Worm (Caenorhabditis elegans) whole organism, young adult: Measurements from ENCODE around the gene atp-5.

Experiments
- B0261.1 ChIP-seq: sonication (generic microtip); optimal IDR thresholded peaks from 2 replicates; lab custom pipeline; 2016; ENCODE audit warnings: mild to moderate bottlenecking, missing genetic modification characterization, moderate library complexity, missing compliant biosample characterization
- C17E4.6 ChIP-seq: fragments of 200-800 bp; sonication (Bioruptor generic); IDR thresholded peaks from 2 replicates; pipeline ENCODE4 v1.3.6; 2022; ENCODE audit warnings: missing genetic modification reagents, missing genetic modification characterization, missing compliant biosample characterization
- D2030.7 ChIP-seq: fragments of 200-800 bp; sonication (Bioruptor generic); IDR thresholded peaks from 2 replicates; pipeline ENCODE4 v1.3.6; 2022; ENCODE audit warnings: missing genetic modification reagents, missing genetic modification characterization, missing compliant biosample characterization
- F22D6.2 ChIP-seq: sonication (generic microtip); optimal IDR thresholded peaks from 2 replicates; lab custom pipeline; 2016; ENCODE audit warnings: mild to moderate bottlenecking, missing genetic modification characterization, missing compliant biosample characterization
- F23B12.7 ChIP-seq: sonication (generic microtip); optimal IDR thresholded peaks from 2 replicates; lab custom pipeline; 2017; ENCODE audit warnings: missing genetic modification characterization, mild to moderate bottlenecking, missing compliant biosample characterization, antibody characterized with exemption, moderate library complexity; ENCODE audit not compliant: insufficient read depth
- F49E8.2 ChIP-seq: sonication (generic microtip); optimal IDR thresholded peaks from 3 replicates; lab custom pipeline; 2017; ENCODE audit warnings: missing genetic modification characterization, mild to moderate bottlenecking, missing compliant biosample characterization, antibody characterized with exemption, moderate library complexity; ENCODE audit not compliant: insufficient read depth
- K11D2.4 ChIP-seq: fragments of 200-800 bp; sonication (Bioruptor generic); IDR thresholded peaks from 2 replicates; pipeline ENCODE4 v1.3.6; 2022; ENCODE audit warnings: missing genetic modification reagents, missing genetic modification characterization, missing compliant biosample characterization
- T26A5.8 ChIP-seq: sonication (generic microtip); optimal IDR thresholded peaks from 2 replicates; lab custom pipeline; 2016; ENCODE audit warnings: missing genetic modification characterization, missing compliant biosample characterization
- Y53F4B.3 ChIP-seq: fragments of 200-800 bp; sonication (Bioruptor generic); IDR thresholded peaks from 2 replicates; pipeline ENCODE4 v1.3.6; 2022; ENCODE audit warnings: missing genetic modification reagents, missing genetic modification characterization, missing compliant biosample characterization
- Y53G8AR.9 ChIP-seq: fragments of 200-800 bp; sonication (Bioruptor generic); conservative IDR thresholded peaks from 2 replicates; pipeline ENCODE4 v1.3.6; 2022; ENCODE audit warnings: missing genetic modification reagents, missing genetic modification characterization, missing compliant biosample characterization
- Y67H2A.10 ChIP-seq: fragments of 200-800 bp; sonication (Bioruptor generic); conservative IDR thresholded peaks from 2 replicates; pipeline ENCODE4 v1.3.6; 2022; ENCODE audit warnings: missing genetic modification reagents, missing genetic modification characterization, missing compliant biosample characterization
- ZK185.1 ChIP-seq: sonication (generic microtip); optimal IDR thresholded peaks from 2 replicates; lab custom pipeline; 2016; ENCODE audit warnings: mild to moderate bottlenecking, missing genetic modification characterization, missing compliant biosample characterization; ENCODE audit not compliant: poor library complexity, severe bottlenecking
- akir-1 ChIP-seq: fragments of 200-800 bp; sonication (Bioruptor generic); optimal IDR thresholded peaks from 2 replicates; lab custom pipeline; 2018; ENCODE audit warnings: mild to moderate bottlenecking, missing genetic modification characterization, moderate library complexity, missing compliant biosample characterization
- ama-1 ChIP-seq, 3 experiments: fragments of 150-350 bp in 1 of 3; sonication (generic microtip) in 2 of 3; optimal IDR thresholded peaks; 2 replicates each; lab custom pipeline; 2014 to 2018; ENCODE audit warnings: missing biosample characterization in 2 of 3, missing genetic modification characterization in 2 of 3, missing genetic modification reagents in 2 of 3
- aptf-2 ChIP-seq: fragments of 200-800 bp; sonication (Bioruptor generic); conservative IDR thresholded peaks from 2 replicates; pipeline ENCODE4 v1.3.6; 2022; ENCODE audit warnings: missing genetic modification reagents, missing genetic modification characterization, missing compliant biosample characterization
- athp-1 ChIP-seq: sonication (generic microtip); optimal IDR thresholded peaks from 2 replicates; lab custom pipeline; 2017; ENCODE audit warnings: mild to moderate bottlenecking, missing genetic modification characterization, missing compliant biosample characterization
- attf-3 ChIP-seq: fragments of 200-800 bp; sonication (Bioruptor generic); conservative IDR thresholded peaks from 2 replicates; pipeline ENCODE4 v1.3.6; 2022; ENCODE audit warnings: missing genetic modification reagents, missing genetic modification characterization, missing compliant biosample characterization
- bed-1 ChIP-seq: fragments of 200-800 bp; sonication (Bioruptor generic); IDR thresholded peaks from 2 replicates; pipeline ENCODE4 v1.3.6; 2022; ENCODE audit warnings: missing genetic modification reagents, missing genetic modification characterization, missing compliant biosample characterization
- ccch-3 ChIP-seq: fragments of 200-800 bp; sonication (Bioruptor generic); optimal IDR thresholded peaks from 2 replicates; lab custom pipeline; 2018; ENCODE audit warnings: mild to moderate bottlenecking, missing genetic modification characterization, missing compliant biosample characterization
- cebp-2 ChIP-seq: fragments of 200-800 bp; sonication (Bioruptor generic); IDR thresholded peaks from 2 replicates; pipeline ENCODE4 v1.3.6; 2022; ENCODE audit warnings: missing genetic modification characterization, missing compliant biosample characterization
- ceh-27 ChIP-seq: fragments of 200-800 bp; sonication (Bioruptor generic); optimal IDR thresholded peaks from 2 replicates; lab custom pipeline; 2018; ENCODE audit warnings: mild to moderate bottlenecking, missing genetic modification characterization, moderate library complexity, missing compliant biosample characterization
- ceh-40 ChIP-seq: fragments of 200-800 bp; sonication (Bioruptor generic); IDR thresholded peaks from 2 replicates; pipeline ENCODE4 v1.3.6; 2022; ENCODE audit warnings: missing genetic modification characterization, missing compliant biosample characterization
- ceh-79 ChIP-seq: sonication (generic microtip); optimal IDR thresholded peaks from 2 replicates; lab custom pipeline; 2017; ENCODE audit warnings: mild to moderate bottlenecking, missing genetic modification characterization, missing compliant biosample characterization
- chd-7 ChIP-seq: sonication (generic microtip); optimal IDR thresholded peaks from 2 replicates; lab custom pipeline; 2016; ENCODE audit warnings: mild to moderate bottlenecking, missing genetic modification characterization, moderate library complexity, missing compliant biosample characterization
- dpff-1 ChIP-seq: sonication (generic microtip); optimal IDR thresholded peaks from 2 replicates; lab custom pipeline; 2017; ENCODE audit warnings: mild to moderate bottlenecking, missing genetic modification characterization, missing compliant biosample characterization
- dpl-1 ChIP-seq: fragments of 150-350 bp; optimal IDR thresholded peaks from 2 replicates; lab custom pipeline; 2014; ENCODE audit warnings: missing biosample characterization, missing genetic modification reagents, missing genetic modification characterization
- egl-18 ChIP-seq: fragments of 200-800 bp; sonication (Bioruptor generic); IDR thresholded peaks from 2 replicates; pipeline ENCODE4 v1.3.6; 2022; ENCODE audit warnings: missing genetic modification reagents, missing genetic modification characterization, missing compliant biosample characterization
- ets-4 ChIP-seq: fragments of 200-800 bp; sonication (Bioruptor generic); optimal IDR thresholded peaks from 2 replicates; lab custom pipeline; 2018; ENCODE audit warnings: mild to moderate bottlenecking, missing genetic modification characterization, missing compliant biosample characterization
- hlh-12 ChIP-seq: sonication (generic microtip); optimal IDR thresholded peaks from 2 replicates; lab custom pipeline; 2016; ENCODE audit warnings: missing genetic modification characterization, missing compliant biosample characterization
- hsf-1 ChIP-seq: fragments of 200-800 bp; sonication (Bioruptor generic); IDR thresholded peaks from 2 replicates; pipeline ENCODE4 v1.3.6; 2022; ENCODE audit warnings: missing genetic modification reagents, missing genetic modification characterization, missing compliant biosample characterization
- let-607 ChIP-seq, 2 experiments: fragments of 200-800 bp in 1 of 2; sonication (Bioruptor generic) in 1 of 2; sonication (generic microtip) in 1 of 2; optimal IDR thresholded peaks; 2 replicates each; lab custom pipeline; 2016 to 2018; ENCODE audit warnings: mild to moderate bottlenecking in 2 of 2, missing compliant biosample characterization in 2 of 2, missing genetic modification characterization in 2 of 2, moderate library complexity in 2 of 2, missing genotype in 1 of 2
- lin-35 ChIP-seq, 3 experiments: fragments of 150-350 bp in 2 of 3; sonication (generic microtip) in 1 of 3; optimal IDR thresholded peaks; 2 replicates each; lab custom pipeline; 2014 to 2018; ENCODE audit warnings: missing biosample characterization in 3 of 3, missing genetic modification characterization in 3 of 3, missing genetic modification reagents in 3 of 3
- lin-54 ChIP-seq: fragments of 200-800 bp; sonication (Bioruptor generic); optimal IDR thresholded peaks from 2 replicates; lab custom pipeline; 2018; ENCODE audit warnings: mild to moderate bottlenecking, missing genetic modification characterization, missing compliant biosample characterization
- lsl-1 ChIP-seq: fragments of 200-800 bp; sonication (Bioruptor generic); optimal IDR thresholded peaks from 2 replicates; lab custom pipeline; 2018; ENCODE audit warnings: mild to moderate bottlenecking, missing genetic modification characterization, moderate library complexity, missing compliant biosample characterization
- lsy-27 ChIP-seq: sonication (generic microtip); optimal IDR thresholded peaks from 2 replicates; lab custom pipeline; 2017; ENCODE audit warnings: missing genetic modification characterization, mild to moderate bottlenecking, missing compliant biosample characterization, antibody characterized with exemption, missing genotype, borderline replicate concordance; ENCODE audit not compliant: insufficient read depth
- madf-10 ChIP-seq: sonication (generic microtip); optimal IDR thresholded peaks from 2 replicates; lab custom pipeline; 2016; ENCODE audit warnings: mild to moderate bottlenecking, missing genetic modification characterization, missing compliant biosample characterization
- mcd-1 ChIP-seq: fragments of 200-800 bp; sonication (Bioruptor generic); IDR thresholded peaks from 2 replicates; pipeline ENCODE4 v1.3.6; 2022; ENCODE audit warnings: missing genetic modification reagents, missing genetic modification characterization, missing compliant biosample characterization
- mel-28 ChIP-seq: sonication (generic microtip); optimal IDR thresholded peaks from 2 replicates; lab custom pipeline; 2016; ENCODE audit warnings: borderline replicate concordance, mild to moderate bottlenecking, missing genetic modification characterization, missing compliant biosample characterization
- nfyb-1 ChIP-seq: fragments of 200-800 bp; sonication (Bioruptor generic); IDR thresholded peaks from 2 replicates; pipeline ENCODE4 v1.3.6; 2022; ENCODE audit warnings: missing genetic modification reagents, missing genetic modification characterization, missing compliant biosample characterization
- pbrm-1 ChIP-seq: fragments of 200-800 bp; sonication (Bioruptor generic); IDR thresholded peaks from 2 replicates; pipeline ENCODE4 v1.3.6; 2022; ENCODE audit warnings: missing genetic modification reagents, missing genetic modification characterization, missing compliant biosample characterization
- repo-1 ChIP-seq: sonication (generic microtip); optimal IDR thresholded peaks from 2 replicates; lab custom pipeline; 2017; ENCODE audit warnings: mild to moderate bottlenecking, missing genetic modification characterization, missing compliant biosample characterization
- sdz-38 ChIP-seq: sonication (generic microtip); optimal IDR thresholded peaks from 2 replicates; lab custom pipeline; 2016; ENCODE audit warnings: missing genotype, missing genetic modification characterization, missing compliant biosample characterization
- sea-2 ChIP-seq: fragments of 200-800 bp; sonication (Bioruptor generic); IDR thresholded peaks from 2 replicates; pipeline ENCODE4 v1.3.6; 2022; ENCODE audit warnings: missing genetic modification characterization, missing compliant biosample characterization
- snpc-3.4 ChIP-seq: sonication (generic microtip); optimal IDR thresholded peaks from 2 replicates; lab custom pipeline; 2017; ENCODE audit warnings: missing genetic modification characterization, mild to moderate bottlenecking, missing compliant biosample characterization, antibody characterized with exemption, moderate library complexity, missing genotype, missing genetic modification reagents
- somi-1 ChIP-seq: fragments of 200-800 bp; sonication (Bioruptor generic); optimal IDR thresholded peaks from 2 replicates; lab custom pipeline; 2018; ENCODE audit warnings: mild to moderate bottlenecking, missing genetic modification characterization, missing compliant biosample characterization
- tbp1 ChIP-seq: fragments of 200-800 bp; sonication (Bioruptor generic); optimal IDR thresholded peaks from 2 replicates; lab custom pipeline; 2018; ENCODE audit warnings: mild to moderate bottlenecking, missing genetic modification characterization, missing compliant biosample characterization
- ztf-26 ChIP-seq: sonication (generic microtip); optimal IDR thresholded peaks from 2 replicates; lab custom pipeline; 2017; ENCODE audit warnings: missing genetic modification characterization, missing compliant biosample characterization

The atp-5 gene

ce11 chrV:11076403-11076802, 47.3 kb downstream of the atp-5 start (continued):
- no peak for TF ChIP-seq B0261.1
- 0 out of 2 replicates have a peak, but pooled peaks have one; percentile 30 for TF ChIP-seq D2030.7 (GFP tag; lab: Robert Waterston, UW)
- peak; percentile 79 for TF ChIP-seq pbrm-1 (GFP tag; lab: Robert Waterston, UW)
- TF ChIP-seq sdz-38: no peak
- no peak for TF ChIP-seq dpl-1 (GFP tag; lab: Kevin White, UChicago)
- TF ChIP-seq ama-1 (optimal IDR thresholded peaks at IDR 0.05; lab: Kevin White, UChicago): peak; percentile 73
- TF ChIP-seq ama-1 (GFP tag; optimal IDR thresholded peaks at IDR 0.05; lab: Kevin White, UChicago): no peak
- TF ChIP-seq snpc-3.4: peak; percentile 81
- no peak for TF ChIP-seq ets-4 (GFP tag; lab: Kevin White, UChicago)
- TF ChIP-seq T26A5.8 (tag; lab: Kevin White, UChicago): peak; percentile 73
- TF ChIP-seq ceh-40 (GFP tag; lab: Robert Waterston, UW): 0 out of 2 replicates have a peak, but pooled peaks have one; percentile 32
- TF ChIP-seq aptf-2 (GFP tag; lab: Robert Waterston, UW): no peak
- peak in 1 of 3 experiments; percentile 81 for TF ChIP-seq lin-35 (GFP tag; optimal IDR thresholded peaks at IDR 0.05; lab: Kevin White, UChicago)
- peak; percentile 96 for TF ChIP-seq F49E8.2 (tag; lab: Kevin White, UChicago)
- peak; percentile 72 for TF ChIP-seq athp-1 (tag; lab: Kevin White, UChicago)
- peak; percentile 64 for TF ChIP-seq repo-1 (tag; lab: Kevin White, UChicago)
- TF ChIP-seq chd-7: peak; percentile 66
- TF ChIP-seq ceh-79 (tag; lab: Kevin White, UChicago): no peak
- TF ChIP-seq cebp-2: peak; percentile 92
- no peak for TF ChIP-seq sea-2 (GFP tag; lab: Robert Waterston, UW)
- TF ChIP-seq ccch-3: no peak
- peak; percentile 66 for TF ChIP-seq tbp1 (GFP tag; lab: Kevin White, UChicago)
- TF ChIP-seq lsy-27 (tag; lab: Kevin White, UChicago): no peak
- TF ChIP-seq ZK185.1 (tag; lab: Kevin White, UChicago): peak; percentile 43
- TF ChIP-seq F22D6.2: no peak
- peak; percentile 31 for TF ChIP-seq madf-10
- TF ChIP-seq hlh-12 (tag; lab: Kevin White, UChicago): no peak
- TF ChIP-seq Y53F4B.3 (GFP tag; lab: Robert Waterston, UW): no peak
- peak; percentile 57 for TF ChIP-seq C17E4.6 (GFP tag; lab: Robert Waterston, UW)
- TF ChIP-seq ztf-26 (tag; lab: Kevin White, UChicago): no peak
- no peak for TF ChIP-seq akir-1
- 0 out of 2 replicates have a peak, but pooled peaks have one; percentile 2 for TF ChIP-seq egl-18
- TF ChIP-seq F23B12.7: peak; percentile 39
- TF ChIP-seq ceh-27 (GFP tag; lab: Kevin White, UChicago): peak; percentile 68
- peak; percentile 86 for TF ChIP-seq hsf-1 (GFP tag; lab: Robert Waterston, UW)
- TF ChIP-seq dpff-1 (tag; lab: Kevin White, UChicago): no peak
- peak; percentile 48 for TF ChIP-seq lsl-1 (GFP tag; lab: Kevin White, UChicago)
- TF ChIP-seq Y53G8AR.9 (GFP tag; lab: Robert Waterston, UW): peak; percentile 95
- no peak for TF ChIP-seq attf-3 (GFP tag; lab: Robert Waterston, UW)
- TF ChIP-seq somi-1 (GFP tag; lab: Kevin White, UChicago): peak; percentile 12
- TF ChIP-seq let-607 (tag; optimal IDR thresholded peaks at IDR 0.05; lab: Kevin White, UChicago): peak in 1 of 2 experiments; percentile 19
- peak; percentile 77 for TF ChIP-seq lin-54 (GFP tag; lab: Kevin White, UChicago)
- TF ChIP-seq nfyb-1 (GFP tag; lab: Robert Waterston, UW): peak; percentile 84
- TF ChIP-seq mel-28: no peak
- 0 out of 2 replicates have a peak, but pooled peaks have one; percentile 74 for TF ChIP-seq bed-1 (GFP tag; lab: Robert Waterston, UW)
- TF ChIP-seq K11D2.4 (GFP tag; lab: Robert Waterston, UW): 0 out of 2 replicates have a peak, but pooled peaks have one; percentile 20
- no peak for TF ChIP-seq Y67H2A.10
- TF ChIP-seq mcd-1 (GFP tag; lab: Robert Waterston, UW): peak; percentile 55
